Fruit fly (Drosophila melanogaster) whole organism, embryonic: Measurements from ENCODE around the gene alpha-Est3.

Source experiments
- Adf1 ChIP-seq: fragments of 200-800 bp; sonication (Bioruptor generic); IDR thresholded peaks from 2 replicates; pipeline ENCODE4 v1.3.6; 2022; ENCODE audit warnings: missing biosample characterization, missing genetic modification characterization
- B-H2 ChIP-seq: fragments of 200-800 bp; sonication (Bioruptor generic); optimal IDR thresholded peaks from 2 replicates; lab custom pipeline; 2018; ENCODE audit warnings: missing biosample characterization, mild to moderate bottlenecking, missing genetic modification characterization
- Bgb ChIP-seq: fragments of 200-800 bp; sonication (Bioruptor generic); IDR thresholded peaks from 2 replicates; pipeline ENCODE4 v1.3.6; 2022; ENCODE audit warnings: missing biosample characterization, missing genetic modification characterization; ENCODE audit not compliant: partially characterized antibody
- Blimp-1 ChIP-seq: fragments of 200-800 bp; sonication (Bioruptor generic); optimal IDR thresholded peaks from 3 replicates; lab custom pipeline; 2018; ENCODE audit warnings: missing biosample characterization, missing genetic modification characterization, mild to moderate bottlenecking, moderate library complexity, missing genetic modification reagents
- CG10462 ChIP-seq: fragments of 200-800 bp; sonication (Bioruptor generic); optimal IDR thresholded peaks from 2 replicates; lab custom pipeline; 2016; ENCODE audit warnings: missing biosample characterization, missing genetic modification characterization
- CG11696 ChIP-seq: fragments of 200-800 bp; sonication (Bioruptor generic); IDR thresholded peaks from 2 replicates; pipeline ENCODE4 v1.3.6; 2022; ENCODE audit warnings: missing biosample characterization, missing genetic modification characterization
- CG12104 ChIP-seq: fragments of 200-800 bp; sonication (Bioruptor generic); optimal IDR thresholded peaks from 3 replicates; lab custom pipeline; 2016; ENCODE audit warnings: missing biosample characterization, missing genetic modification characterization
- CG12219 ChIP-seq: fragments of 200-800 bp; sonication (Bioruptor generic); optimal IDR thresholded peaks from 3 replicates; lab custom pipeline; 2018; ENCODE audit warnings: missing biosample characterization, mild to moderate bottlenecking, missing genetic modification characterization
- CG12942 ChIP-seq: fragments of 200-800 bp; sonication (Bioruptor generic); optimal IDR thresholded peaks from 3 replicates; lab custom pipeline; 2016; ENCODE audit warnings: missing biosample characterization, missing genetic modification characterization
- CG13123 ChIP-seq: fragments of 200-800 bp; sonication (Bioruptor generic); optimal IDR thresholded peaks from 2 replicates; lab custom pipeline; 2016; ENCODE audit warnings: missing biosample characterization, missing genetic modification characterization
- CG14441 ChIP-seq: fragments of 200-800 bp; sonication (Bioruptor generic); IDR thresholded peaks from 2 replicates; pipeline ENCODE4 v1.3.6; 2022; ENCODE audit warnings: missing biosample characterization, missing genetic modification characterization
- CG15479 ChIP-seq: fragments of 200-800 bp; sonication (Bioruptor generic); optimal IDR thresholded peaks from 3 replicates; lab custom pipeline; 2019; ENCODE audit warnings: missing biosample characterization, mild to moderate bottlenecking, missing genetic modification characterization, moderate library complexity
- CG16779 ChIP-seq: fragments of 200-800 bp; sonication (Bioruptor generic); IDR thresholded peaks from 2 replicates; pipeline ENCODE4 v1.3.6; 2022; ENCODE audit warnings: missing biosample characterization, missing genetic modification characterization
- CG17568 ChIP-seq: fragments of 200-800 bp; sonication (Bioruptor generic); optimal IDR thresholded peaks from 2 replicates; lab custom pipeline; 2018; ENCODE audit warnings: missing biosample characterization, mild to moderate bottlenecking, missing genetic modification characterization, moderate library complexity
- CG18619 ChIP-seq: fragments of 200-800 bp; sonication (Bioruptor generic); optimal IDR thresholded peaks from 3 replicates; lab custom pipeline; 2017; ENCODE audit warnings: missing biosample characterization, mild to moderate bottlenecking, missing genetic modification characterization
- CG2889 ChIP-seq: fragments of 200-800 bp; sonication (Bioruptor generic); IDR thresholded peaks from 3 replicates; pipeline ENCODE4 v1.3.6; 2022; ENCODE audit warnings: missing biosample characterization, missing genetic modification characterization
- CG3995 ChIP-seq: fragments of 200-800 bp; sonication (Bioruptor generic); optimal IDR thresholded peaks from 3 replicates; lab custom pipeline; 2016; ENCODE audit warnings: missing biosample characterization, missing genetic modification characterization
- CG4328 ChIP-seq: fragments of 200-800 bp; sonication (Bioruptor generic); optimal IDR thresholded peaks from 3 replicates; lab custom pipeline; 2017; ENCODE audit warnings: missing biosample characterization, missing genetic modification reagents, missing genetic modification characterization
- CG5953 ChIP-seq: fragments of 200-800 bp; sonication (Bioruptor generic); IDR thresholded peaks from 2 replicates; pipeline ENCODE4 v1.3.6; 2022; ENCODE audit warnings: missing biosample characterization, missing genetic modification characterization
- CG7786 ChIP-seq: fragments of 200-800 bp; sonication (Bioruptor generic); optimal IDR thresholded peaks from 2 replicates; lab custom pipeline; 2016; ENCODE audit warnings: missing biosample characterization, missing genetic modification characterization
- CTCF ChIP-seq: fragments of 200-800 bp; sonication (Bioruptor generic); optimal IDR thresholded peaks from 2 replicates; lab custom pipeline; 2017; ENCODE audit warnings: missing biosample characterization, mild to moderate bottlenecking, missing genetic modification characterization, moderate library complexity
- CkIIα-i1 ChIP-seq: fragments of 200-800 bp; sonication (Bioruptor generic); IDR thresholded peaks from 2 replicates; pipeline ENCODE4 v1.3.6; 2022; ENCODE audit warnings: missing biosample characterization, missing genetic modification characterization
- E2f1 ChIP-seq: fragments of 200-800 bp; sonication (Bioruptor generic); IDR thresholded peaks from 2 replicates; pipeline ENCODE4 v1.3.6; 2022; ENCODE audit warnings: missing biosample characterization, missing genetic modification characterization
- Fer2 ChIP-seq: fragments of 200-800 bp; sonication (Bioruptor generic); optimal IDR thresholded peaks from 2 replicates; lab custom pipeline; 2018; ENCODE audit warnings: missing biosample characterization, mild to moderate bottlenecking, missing genetic modification characterization, moderate library complexity
- GATAe ChIP-seq: fragments of 200-800 bp; sonication (Bioruptor generic); conservative IDR thresholded peaks from 2 replicates; pipeline ENCODE4 v1.3.6; 2022; ENCODE audit warnings: missing biosample characterization, missing genetic modification characterization
- HmgZ ChIP-seq: fragments of 200-800 bp; sonication (Bioruptor generic); optimal IDR thresholded peaks from 2 replicates; lab custom pipeline; 2018; ENCODE audit warnings: missing biosample characterization, mild to moderate bottlenecking, missing genetic modification characterization
- Hmr ChIP-seq: fragments of 200-800 bp; sonication (Bioruptor generic); optimal IDR thresholded peaks from 3 replicates; lab custom pipeline; 2017; ENCODE audit warnings: mild to moderate bottlenecking, missing biosample characterization, missing genetic modification reagents, missing genetic modification characterization
- Hr78 ChIP-seq, 2 experiments: fragments of 200-800 bp in 1 of 2; fragments of >200 bp in 1 of 2; sonication (Bioruptor generic) in 1 of 2; optimal IDR thresholded peaks; 2 replicates each; lab custom pipeline; 2017 to 2019; ENCODE audit warnings: missing biosample characterization in 2 of 2, missing genetic modification characterization in 2 of 2, mild to moderate bottlenecking in 1 of 2, moderate library complexity in 1 of 2
- Opbp ChIP-seq: fragments of 200-800 bp; sonication (Bioruptor generic); IDR thresholded peaks from 3 replicates; pipeline ENCODE4 v1.3.6; 2022; ENCODE audit warnings: missing biosample characterization, missing genetic modification characterization; ENCODE audit not compliant: partially characterized antibody
- Rfx ChIP-seq: fragments of 200-800 bp; sonication (Bioruptor generic); IDR thresholded peaks from 2 replicates; pipeline ENCODE4 v1.3.6; 2022; ENCODE audit warnings: missing biosample characterization, missing genetic modification characterization
- Sry-β ChIP-seq: fragments of 200-800 bp; sonication (Bioruptor generic); optimal IDR thresholded peaks from 2 replicates; lab custom pipeline; 2018; ENCODE audit warnings: missing biosample characterization, mild to moderate bottlenecking, missing genetic modification characterization, moderate library complexity
- Xrp1 ChIP-seq: fragments of 200-800 bp; sonication (Bioruptor generic); IDR thresholded peaks from 2 replicates; pipeline ENCODE4 v1.3.6; 2022; ENCODE audit warnings: missing biosample characterization, missing genetic modification characterization
- abd-A ChIP-seq: fragments of 200-800 bp; sonication (Bioruptor generic); optimal IDR thresholded peaks from 3 replicates; lab custom pipeline; 2019; ENCODE audit warnings: missing biosample characterization, mild to moderate bottlenecking, missing genetic modification characterization, moderate library complexity
- cas ChIP-seq: fragments of 200-800 bp; sonication (Bioruptor generic); IDR thresholded peaks from 2 replicates; pipeline ENCODE4 v1.3.6; 2022; ENCODE audit warnings: missing biosample characterization, missing genetic modification characterization
- cg ChIP-seq: fragments of 200-800 bp; sonication (Bioruptor generic); optimal IDR thresholded peaks from 3 replicates; lab custom pipeline; 2019; ENCODE audit warnings: missing biosample characterization, mild to moderate bottlenecking, missing genetic modification characterization, moderate library complexity
- dysf ChIP-seq: fragments of 200-800 bp; sonication (Bioruptor generic); IDR thresholded peaks from 3 replicates; pipeline ENCODE4 v1.3.6; 2022; ENCODE audit warnings: missing biosample characterization, missing genetic modification characterization
- gsb-n ChIP-seq: fragments of 200-800 bp; sonication (Bioruptor generic); optimal IDR thresholded peaks from 3 replicates; lab custom pipeline; 2018; ENCODE audit warnings: missing biosample characterization, mild to moderate bottlenecking, missing genetic modification characterization
- hth ChIP-seq: fragments of >200 bp; optimal IDR thresholded peaks from 2 replicates; lab custom pipeline; 2017; ENCODE audit warnings: inconsistent platforms
- kay ChIP-seq: fragments of 200-800 bp; sonication (Bioruptor generic); optimal IDR thresholded peaks from 2 replicates; lab custom pipeline; 2016; ENCODE audit warnings: missing biosample characterization, missing genetic modification characterization
- ken ChIP-seq: fragments of 200-800 bp; sonication (Bioruptor generic); IDR thresholded peaks from 3 replicates; pipeline ENCODE4 v1.3.6; 2022; ENCODE audit warnings: missing biosample characterization, missing genetic modification characterization
- mirr ChIP-seq: fragments of 200-800 bp; sonication (Bioruptor generic); optimal IDR thresholded peaks from 3 replicates; lab custom pipeline; 2018; ENCODE audit warnings: missing biosample characterization, mild to moderate bottlenecking, missing genetic modification characterization
- nom ChIP-seq: fragments of 200-800 bp; sonication (Bioruptor generic); optimal IDR thresholded peaks from 2 replicates; lab custom pipeline; 2017; ENCODE audit warnings: missing biosample characterization, missing genetic modification characterization, mild to moderate bottlenecking, moderate library complexity, missing genetic modification reagents
- oc ChIP-seq: fragments of 200-800 bp; sonication (Bioruptor generic); optimal IDR thresholded peaks from 2 replicates; lab custom pipeline; 2018; ENCODE audit warnings: missing biosample characterization, mild to moderate bottlenecking, missing genetic modification characterization, moderate library complexity
- psq ChIP-seq: fragments of 200-800 bp; sonication (Bioruptor generic); optimal IDR thresholded peaks from 2 replicates; lab custom pipeline; 2017; ENCODE audit warnings: missing biosample characterization, missing genetic modification characterization
- sd ChIP-seq: fragments of 200-800 bp; sonication (Bioruptor generic); optimal IDR thresholded peaks from 3 replicates; lab custom pipeline; 2018; ENCODE audit warnings: missing biosample characterization, mild to moderate bottlenecking, missing genetic modification characterization, moderate library complexity
- sob ChIP-seq: fragments of 200-800 bp; sonication (Bioruptor generic); IDR thresholded peaks from 2 replicates; pipeline ENCODE4 v1.3.6; 2022; ENCODE audit warnings: missing biosample characterization, missing genetic modification characterization
- sqz ChIP-seq: fragments of 200-800 bp; sonication (Bioruptor generic); optimal IDR thresholded peaks from 3 replicates; lab custom pipeline; 2018; ENCODE audit warnings: missing biosample characterization, mild to moderate bottlenecking, missing genetic modification characterization
- ssp ChIP-seq: fragments of 200-800 bp; sonication (Bioruptor generic); IDR thresholded peaks from 2 replicates; pipeline ENCODE4 v1.3.6; 2022; ENCODE audit warnings: missing biosample characterization, missing genetic modification characterization
- unpg ChIP-seq: fragments of 200-800 bp; sonication (Bioruptor generic); optimal IDR thresholded peaks from 3 replicates; lab custom pipeline; 2018; ENCODE audit warnings: missing biosample characterization, mild to moderate bottlenecking, missing genetic modification characterization, moderate library complexity
- usp ChIP-seq: fragments of >200 bp; optimal IDR thresholded peaks from 2 replicates; lab custom pipeline; 2017; ENCODE audit warnings: missing biosample characterization, missing genetic modification characterization

Gene alpha-Est3

DNA sequence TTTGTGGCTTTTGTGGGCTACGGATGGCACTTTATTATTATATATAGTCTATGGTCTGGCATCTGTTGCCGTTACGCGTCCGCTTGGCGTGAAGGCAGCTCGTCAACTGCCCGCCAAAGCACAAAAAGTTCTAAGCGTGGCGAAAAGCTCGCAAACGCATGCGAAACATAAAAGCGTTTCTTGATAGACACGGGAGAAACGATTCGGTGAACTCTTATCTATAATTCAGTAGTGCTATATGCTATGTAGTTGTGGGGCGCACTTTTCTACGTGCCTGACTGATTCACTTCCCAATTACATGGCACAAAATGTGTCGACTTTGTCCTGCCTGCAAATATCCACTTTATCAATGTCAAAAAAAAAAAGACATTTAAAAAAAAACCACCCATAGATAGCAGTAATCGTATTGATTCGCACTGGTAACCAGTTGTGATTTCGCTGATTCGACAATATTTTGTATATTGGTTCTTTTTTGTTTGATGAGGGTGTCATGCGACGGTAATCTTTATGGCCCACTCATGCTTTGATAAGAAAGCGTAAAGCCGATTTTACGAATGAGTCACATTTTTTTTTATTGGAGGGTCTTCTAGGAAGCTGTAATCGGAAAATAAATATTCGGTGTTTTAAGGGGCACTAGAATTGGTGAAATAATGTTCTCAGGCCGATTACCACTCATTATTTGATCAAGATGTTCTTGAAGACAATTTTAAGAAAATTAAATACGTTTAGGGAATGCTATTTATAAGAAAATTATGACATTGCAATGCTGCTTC lies 36.3 kb downstream of the alpha-Est3 start, which contains the start of gene alpha-Est9 (continued):
- TF ChIP-seq psq (GFP tag; lab: Kevin White, UChicago) (no peak), mirr (GFP tag; lab: Kevin White, UChicago) (peak; percentile 78), HmgZ (tag; lab: Kevin White, UChicago) (peak; percentile 11), Rfx (peak; percentile 50; the same call in 1 of the 2 replicates), Sry-β (no peak), CG13123 (GFP tag; lab: Kevin White, UChicago) (no peak), Opbp (GFP tag; lab: Robert Waterston, UW) (no peak), Hr78 (GFP tag; optimal IDR thresholded peaks at IDR 0.05; lab: Kevin White, UChicago) (no peak), Adf1 (GFP tag; lab: Robert Waterston, UW) (peak; percentile 17; the same call in 1 of the 2 replicates), CG4328 (GFP tag; lab: Kevin White, UChicago) (no peak), abd-A (tag; lab: Kevin White, UChicago) (peak; percentile 50), CG16779 (GFP tag; lab: Robert Waterston, UW) (no peak), ssp (GFP tag; lab: Robert Waterston, UW) (no peak), hth (lab: Kevin White, UChicago) (no peak), sd (tag; lab: Kevin White, UChicago) (peak; percentile 38), nom (no peak), cas (GFP tag; lab: Robert Waterston, UW) (no peak), CG3995 (GFP tag; lab: Kevin White, UChicago) (no peak), CG5953 (GFP tag; lab: Robert Waterston, UW) (no peak), CG12219 (GFP tag; lab: Kevin White, UChicago) (no peak), CG18619 (GFP tag; lab: Kevin White, UChicago) (no peak), CkIIα-i1 (no peak), E2f1 (no peak), usp (GFP tag; lab: Kevin White, UChicago) (no peak), oc (tag; lab: Kevin White, UChicago) (no peak), Blimp-1 (GFP tag; lab: Kevin White, UChicago) (no peak), Fer2 (tag; lab: Kevin White, UChicago) (no peak), ken (GFP tag; lab: Robert Waterston, UW) (no peak), CG10462 (GFP tag; lab: Kevin White, UChicago) (no peak), Bgb (peak; percentile 48; the same call in 1 of the 2 replicates), CG2889 (GFP tag; lab: Robert Waterston, UW) (no peak), CTCF (GFP tag; lab: Kevin White, UChicago) (no peak), CG11696 (GFP tag; lab: Robert Waterston, UW) (no peak), GATAe (GFP tag; lab: Robert Waterston, UW) (peak; percentile 8; the same call in 1 of the 2 replicates), Hmr (GFP tag; lab: Kevin White, UChicago) (peak; percentile 52), cg (GFP tag; lab: Kevin White, UChicago) (no peak), CG7786 (no peak), sob (GFP tag; lab: Robert Waterston, UW) (peak; percentile 55; the same call in 1 of the 2 replicates), kay (GFP tag; lab: Kevin White, UChicago) (peak; percentile 44), CG15479 (no peak), CG12104 (GFP tag; lab: Kevin White, UChicago) (no peak), unpg (GFP tag; lab: Kevin White, UChicago) (no peak), CG14441 (no peak), Xrp1 (no peak), gsb-n (tag; lab: Kevin White, UChicago) (no peak), B-H2 (no peak), sqz (GFP tag; lab: Kevin White, UChicago) (peak; percentile 11), dysf (GFP tag; lab: Robert Waterston, UW) (peak; percentile 25; the same call in 1 of the 3 replicates), CG12942 (no peak), CG17568 (GFP tag; lab: Kevin White, UChicago) (no peak)
